Worm (Caenorhabditis elegans): ENCODE results near the gene sec-15.

Gene sec-15

ce11 chrX:8846447-8847237 is 11.1 kb upstream of the sec-15 start, which contains the start of gene C28G1.10:
Gene C28G1.10 (plus strand): TSS chrX:8847122.
- TF ChIP-seq elt-2 (tag; optimal IDR thresholded peaks at IDR 0.05) (no peak), hlh-30 (tag; optimal IDR thresholded peaks at IDR 0.05; ENCODE audit: insufficient read depth) (peak; percentile 10)

- no peak for TF ChIP-seq Y22D7AL.16 (tag; optimal IDR thresholded peaks at IDR 0.05)
- no peak for TF ChIP-seq unc-42 (tag; optimal IDR thresholded peaks at IDR 0.05)
- TF ChIP-seq sox-4 (tag; optimal IDR thresholded peaks at IDR 0.05), result no peak
- no peak for TF ChIP-seq ref-2 (tag; optimal IDR thresholded peaks at IDR 0.05)
- no peak for TF ChIP-seq ceh-2 (tag; optimal IDR thresholded peaks at IDR 0.05)
- TF ChIP-seq pqm-1 (tag; optimal IDR thresholded peaks at IDR 0.05), result no peak
- TF ChIP-seq lin-11 (tag; optimal IDR thresholded peaks at IDR 0.05), result no peak
- TF ChIP-seq ceh-19 (GFP tag; optimal IDR thresholded peaks at IDR 0.05), result no peak
- TF ChIP-seq pros-1 (tag; optimal IDR thresholded peaks at IDR 0.05), result no peak
- no peak for TF ChIP-seq ztf-16 (tag; optimal IDR thresholded peaks at IDR 0.05)
- TF ChIP-seq fkh-6 (tag; optimal IDR thresholded peaks at IDR 0.05), result no peak
- TF ChIP-seq npax-4 (tag; optimal IDR thresholded peaks at IDR 0.05), result no peak
- no peak for TF ChIP-seq mec-3 (tag; optimal IDR thresholded peaks at IDR 0.05; ENCODE audit: borderline replicate concordance)
- TF ChIP-seq ceh-6 (GFP tag; optimal IDR thresholded peaks at IDR 0.05), result no peak
- no peak for TF ChIP-seq unc-55 (GFP tag; optimal IDR thresholded peaks at IDR 0.05)
- TF ChIP-seq hlh-13 (GFP tag; optimal IDR thresholded peaks at IDR 0.05), result no peak
Observed at ce11 chrX:8843988-8844387, 8.5 kb upstream of the sec-15 start, which contains the start of gene ubc-23. Gene ubc-23 (plus strand): TSS chrX:8844288.

ce11 chrX:8838176-8838575 is 2.7 kb upstream of the sec-15 start:
- TF ChIP-seq ceh-24 (tag; optimal IDR thresholded peaks at IDR 0.05), result no peak
- no peak for TF ChIP-seq hlh-6 (tag; optimal IDR thresholded peaks at IDR 0.05)
- TF ChIP-seq ztf-16 (tag; optimal IDR thresholded peaks at IDR 0.05), result no peak
- TF ChIP-seq hlh-8 (tag; optimal IDR thresholded peaks at IDR 0.05), result no peak
- no peak for TF ChIP-seq pha-2 (tag; optimal IDR thresholded peaks at IDR 0.05)
- no peak for TF ChIP-seq fkh-6 (tag; optimal IDR thresholded peaks at IDR 0.05)

ce11 chrX:8835887-8836348 is 403 bp upstream of the sec-15 start, which contains the start of gene C28G1.2:
Gene C28G1.2 (plus strand): TSS chrX:8836016.
- peak; percentile 92 for TF ChIP-seq C38D4.7 (GFP tag; optimal IDR thresholded peaks at IDR 0.05)
- peak; percentile 87 for TF ChIP-seq hlh-8 (tag; optimal IDR thresholded peaks at IDR 0.05)
- peak; percentile 25 for TF ChIP-seq unc-55 (GFP tag; optimal IDR thresholded peaks at IDR 0.05)
- TF ChIP-seq unc-86 (tag; optimal IDR thresholded peaks at IDR 0.05), result peak; percentile 94
- peak; percentile 94 for TF ChIP-seq ceh-18 (tag; optimal IDR thresholded peaks at IDR 0.05)
- peak; percentile 98 for TF ChIP-seq ref-2 (tag; optimal IDR thresholded peaks at IDR 0.05)
- peak; percentile 95 for TF ChIP-seq eyg-1 (tag; optimal IDR thresholded peaks at IDR 0.05)
- TF ChIP-seq fax-1 (tag; optimal IDR thresholded peaks at IDR 0.05), result peak; percentile 89
- peak; percentile 75 for TF ChIP-seq pros-1 (tag; optimal IDR thresholded peaks at IDR 0.05)
- peak; percentile 93 for TF ChIP-seq hlh-6 (tag; optimal IDR thresholded peaks at IDR 0.05)
- TF ChIP-seq ceh-48 (tag; optimal IDR thresholded peaks at IDR 0.05), result peak; percentile 89
- TF ChIP-seq ahr-1 (tag; optimal IDR thresholded peaks at IDR 0.05), result peak; percentile 92
- peak; percentile 90 for TF ChIP-seq nhr-232 (tag; optimal IDR thresholded peaks at IDR 0.05)
- peak; percentile 93 for TF ChIP-seq sdc-2 (tag; optimal IDR thresholded peaks at IDR 0.05)
- TF ChIP-seq rnt-1 (tag; optimal IDR thresholded peaks at IDR 0.05), result peak; percentile 96
- TF ChIP-seq lin-11 (tag; optimal IDR thresholded peaks at IDR 0.05), result peak; percentile 91
- peak; percentile 89 for TF ChIP-seq nfya-1 (tag; optimal IDR thresholded peaks at IDR 0.05)
- TF ChIP-seq pha-2 (tag; optimal IDR thresholded peaks at IDR 0.05), result peak; percentile 94
- TF ChIP-seq ceh-30 (tag; optimal IDR thresholded peaks at IDR 0.05), result peak; percentile 88
- TF ChIP-seq ceh-19 (GFP tag; optimal IDR thresholded peaks at IDR 0.05), result peak; percentile 95
- TF ChIP-seq Y22D7AL.16 (tag; optimal IDR thresholded peaks at IDR 0.05), result peak; percentile 96
- TF ChIP-seq T23F11.4 (GFP tag; optimal IDR thresholded peaks at IDR 0.05), result peak; percentile 96
- TF ChIP-seq dve-1 (tag; optimal IDR thresholded peaks at IDR 0.05), result peak; percentile 89
- TF ChIP-seq hlh-13 (GFP tag; optimal IDR thresholded peaks at IDR 0.05), result peak; percentile 97
- peak; percentile 85 for TF ChIP-seq npax-4 (tag; optimal IDR thresholded peaks at IDR 0.05)
- TF ChIP-seq pax-1 (tag; optimal IDR thresholded peaks at IDR 0.05), result peak; percentile 26
- TF ChIP-seq lim-6 (tag; optimal IDR thresholded peaks at IDR 0.05), result peak; percentile 74
- peak; percentile 91 for TF ChIP-seq hlh-15 (tag; optimal IDR thresholded peaks at IDR 0.05)
- TF ChIP-seq fkh-10 (GFP tag; optimal IDR thresholded peaks at IDR 0.05), result peak; percentile 80
- peak; percentile 91 for TF ChIP-seq dmd-4 (tag; optimal IDR thresholded peaks at IDR 0.05; ENCODE audit: borderline replicate concordance)
- TF ChIP-seq ceh-2 (tag; optimal IDR thresholded peaks at IDR 0.05), result peak; percentile 89
- peak; percentile 95 for TF ChIP-seq ceh-6 (GFP tag; optimal IDR thresholded peaks at IDR 0.05)
- peak; percentile 85 for TF ChIP-seq pqm-1 (tag; optimal IDR thresholded peaks at IDR 0.05)
- TF ChIP-seq ceh-9 (tag; optimal IDR thresholded peaks at IDR 0.05), result peak; percentile 87
- peak; percentile 93 for TF ChIP-seq ceh-31 (tag; optimal IDR thresholded peaks at IDR 0.05)

Data from whole organism, late embryonic.